Comparison of ENCODE assay signal across 1 worm cellular context in genomic region chrII:8783451-8783967, ce11.
TF ChIP-seq lines count a peak whose summit lies in the region.

Gene sgn-1, minus strand, starts transcription at chrII:8783670.

TF ChIP-seq in whole organism, L1 larva, 84 proteins besides CTCF, POLR2A, EP300 and RAD21 (continued from another document):
- TF ChIP-seq ceh-82 (tag; optimal IDR thresholded peaks at IDR 0.05; lab: Kevin White, UChicago) (no peak), zip-4 (GFP tag; optimal IDR thresholded peaks at IDR 0.05; lab: Kevin White, UChicago) (no peak), dpl-1 (GFP tag; optimal IDR thresholded peaks at IDR 0.05; lab: Kevin White, UChicago) (no peak), snpc-4 (tag; optimal IDR thresholded peaks at IDR 0.05; lab: Kevin White, UChicago) (no peak), alr-1 (tag; optimal IDR thresholded peaks at IDR 0.05; lab: Kevin White, UChicago; ENCODE audit: borderline replicate concordance) (no peak), nhr-28 (tag; optimal IDR thresholded peaks at IDR 0.05; lab: Kevin White, UChicago) (no peak), nhr-11 (tag; optimal IDR thresholded peaks at IDR 0.05; lab: Kevin White, UChicago) (no peak), isw-1 (GFP tag; IDR thresholded peaks at IDR 0.05; lab: Robert Waterston, UW) (no peak), fkh-10 (GFP tag; optimal IDR thresholded peaks at IDR 0.05; lab: Kevin White, UChicago) (no peak), mdl-1 (tag; optimal IDR thresholded peaks at IDR 0.05; lab: Kevin White, UChicago) (no peak), mef-2 (tag; optimal IDR thresholded peaks at IDR 0.05; lab: Kevin White, UChicago) (no peak), lin-14 (GFP tag; optimal IDR thresholded peaks at IDR 0.05; lab: Kevin White, UChicago) (peak; percentile 39), ama-1 (optimal IDR thresholded peaks at IDR 0.05; lab: Kevin White, UChicago) (no peak), sup-37 (GFP tag; optimal IDR thresholded peaks at IDR 0.05; lab: Kevin White, UChicago) (no peak), egl-27 (tag; optimal IDR thresholded peaks at IDR 0.05; lab: Kevin White, UChicago) (no peak)
TF ChIP-seq in whole organism, L1 larva: peak in this region for 5.
